Worm (Caenorhabditis elegans): ENCODE measurements around the gene nlp-53.

ce11 chrX:13646798-13647197, 28.1 kb downstream of the nlp-53 start, which contains the start of gene acr-9:
- no peak for TF ChIP-seq odd-2 (tag; optimal IDR thresholded peaks at IDR 0.05)
- TF ChIP-seq ceh-19 (GFP tag; optimal IDR thresholded peaks at IDR 0.05), result no peak
- no peak for TF ChIP-seq nhr-11 (tag; optimal IDR thresholded peaks at IDR 0.05)
- no peak for TF ChIP-seq ama-1 (optimal IDR thresholded peaks at IDR 0.05)
- no peak for TF ChIP-seq ceh-22 (tag; optimal IDR thresholded peaks at IDR 0.05)
- no peak for TF ChIP-seq madf-2 (tag; optimal IDR thresholded peaks at IDR 0.05)
- TF ChIP-seq ref-2 (tag; optimal IDR thresholded peaks at IDR 0.05), result no peak
- TF ChIP-seq npax-4 (tag; optimal IDR thresholded peaks at IDR 0.05), result no peak
- no peak for TF ChIP-seq ceh-2 (tag; optimal IDR thresholded peaks at IDR 0.05)
- TF ChIP-seq fkh-10 (GFP tag; optimal IDR thresholded peaks at IDR 0.05), result no peak

Measured in whole organism, late embryonic.